Fruit fly (Drosophila melanogaster) whole organism, embryonic: ENCODE data around the gene Cep135.

Experiments used
- Atf3 ChIP-seq: fragments of 200-800 bp; sonication (Bioruptor generic); optimal IDR thresholded peaks from 3 replicates; lab custom pipeline; 2016; ENCODE audit warnings: missing biosample characterization, missing genetic modification characterization
- Bteb2 ChIP-seq: fragments of 200-800 bp; sonication (Bioruptor generic); optimal IDR thresholded peaks from 2 replicates; lab custom pipeline; 2016; ENCODE audit warnings: missing biosample characterization, missing genetic modification characterization
- CG11247 ChIP-seq: fragments of 200-800 bp; sonication (Bioruptor generic); IDR thresholded peaks from 2 replicates; pipeline ENCODE4 v1.3.6; 2022; ENCODE audit warnings: missing biosample characterization, missing genetic modification characterization
- CG12659 ChIP-seq: fragments of 200-800 bp; sonication (Bioruptor generic); optimal IDR thresholded peaks from 3 replicates; lab custom pipeline; 2017; ENCODE audit warnings: mild to moderate bottlenecking, missing biosample characterization, missing genetic modification reagents, missing genetic modification characterization
- CG12942 ChIP-seq: fragments of 200-800 bp; sonication (Bioruptor generic); optimal IDR thresholded peaks from 3 replicates; lab custom pipeline; 2016; ENCODE audit warnings: missing biosample characterization, missing genetic modification characterization
- CG17385 ChIP-seq: fragments of 200-800 bp; sonication (Bioruptor generic); optimal IDR thresholded peaks from 3 replicates; lab custom pipeline; 2018; ENCODE audit warnings: missing biosample characterization, mild to moderate bottlenecking, missing genetic modification characterization
- CG17912 ChIP-seq: fragments of 200-800 bp; sonication (Bioruptor generic); optimal IDR thresholded peaks from 2 replicates; lab custom pipeline; 2018; ENCODE audit warnings: missing biosample characterization, mild to moderate bottlenecking, missing genetic modification characterization
- CG1832 ChIP-seq: fragments of 200-800 bp; sonication (Bioruptor generic); optimal IDR thresholded peaks from 2 replicates; lab custom pipeline; 2017; ENCODE audit warnings: missing biosample characterization, mild to moderate bottlenecking, missing genetic modification characterization, inconsistent platforms
- CG30403 ChIP-seq: fragments of 200-800 bp; sonication (Bioruptor generic); optimal IDR thresholded peaks from 3 replicates; lab custom pipeline; 2016; ENCODE audit warnings: missing biosample characterization, missing genetic modification characterization
- CG3281 ChIP-seq: fragments of 200-800 bp; sonication (Bioruptor generic); optimal IDR thresholded peaks from 3 replicates; lab custom pipeline; 2017; ENCODE audit warnings: missing biosample characterization, mild to moderate bottlenecking, missing genetic modification characterization
- CG34376 ChIP-seq: fragments of 200-800 bp; sonication (Bioruptor generic); optimal IDR thresholded peaks from 2 replicates; lab custom pipeline; 2018; ENCODE audit warnings: missing biosample characterization, mild to moderate bottlenecking, missing genetic modification characterization
- CG4360 ChIP-seq: fragments of 200-800 bp; sonication (Bioruptor generic); IDR thresholded peaks from 2 replicates; pipeline ENCODE4 v1.3.6; 2022; ENCODE audit warnings: missing biosample characterization, missing genetic modification characterization
- CG4820 ChIP-seq: fragments of 200-800 bp; sonication (Bioruptor generic); optimal IDR thresholded peaks from 3 replicates; lab custom pipeline; 2016; ENCODE audit warnings: missing biosample characterization, missing genetic modification characterization
- CG7271 ChIP-seq: fragments of 200-800 bp; sonication (Bioruptor generic); optimal IDR thresholded peaks from 2 replicates; lab custom pipeline; 2018; ENCODE audit warnings: missing biosample characterization, mild to moderate bottlenecking, missing genetic modification characterization, moderate library complexity
- CG7928 ChIP-seq: fragments of 200-800 bp; sonication (Bioruptor generic); optimal IDR thresholded peaks from 2 replicates; lab custom pipeline; 2017; ENCODE audit warnings: missing biosample characterization, mild to moderate bottlenecking, missing genetic modification characterization
- E2f1 ChIP-seq: fragments of 200-800 bp; sonication (Bioruptor generic); IDR thresholded peaks from 2 replicates; pipeline ENCODE4 v1.3.6; 2022; ENCODE audit warnings: missing biosample characterization, missing genetic modification characterization
- Fer1 ChIP-seq: fragments of 200-800 bp; sonication (Bioruptor generic); optimal IDR thresholded peaks from 2 replicates; lab custom pipeline; 2017; ENCODE audit warnings: missing biosample characterization, mild to moderate bottlenecking, missing genetic modification characterization
- Hmr ChIP-seq: fragments of 200-800 bp; sonication (Bioruptor generic); optimal IDR thresholded peaks from 3 replicates; lab custom pipeline; 2017; ENCODE audit warnings: mild to moderate bottlenecking, missing biosample characterization, missing genetic modification reagents, missing genetic modification characterization
- Hr3 ChIP-seq: fragments of 200-800 bp; sonication (Bioruptor generic); optimal IDR thresholded peaks from 3 replicates; lab custom pipeline; 2016; ENCODE audit warnings: missing biosample characterization, missing genetic modification characterization
- Hr51 ChIP-seq, 2 experiments: fragments of 200-800 bp; sonication (Bioruptor generic); optimal IDR thresholded peaks; 2 replicates in 1 of 2; 3 replicates in 1 of 2; lab custom pipeline; 2016 to 2018; ENCODE audit warnings: missing biosample characterization in 2 of 2, missing genetic modification characterization in 2 of 2, mild to moderate bottlenecking in 1 of 2, moderate library complexity in 1 of 2
- Jarid2 ChIP-seq: fragments of 200-800 bp; sonication (Bioruptor generic); optimal IDR thresholded peaks from 3 replicates; lab custom pipeline; 2017; ENCODE audit warnings: mild to moderate bottlenecking, missing biosample characterization, missing genetic modification reagents, missing genetic modification characterization
- Mad ChIP-seq: fragments of 200-800 bp; sonication (Bioruptor generic); optimal IDR thresholded peaks from 2 replicates; lab custom pipeline; 2016; ENCODE audit warnings: missing biosample characterization, missing genetic modification characterization
- NFAT ChIP-seq: fragments of 200-800 bp; sonication (Bioruptor generic); IDR thresholded peaks from 2 replicates; pipeline ENCODE4 v1.3.6; 2022; ENCODE audit warnings: missing biosample characterization, missing genetic modification characterization
- Nf-YC ChIP-seq: fragments of 200-800 bp; optimal IDR thresholded peaks from 3 replicates; lab custom pipeline; 2019; ENCODE audit warnings: missing biosample characterization, mild to moderate bottlenecking, missing genetic modification characterization, moderate library complexity
- Oaz ChIP-seq: fragments of 200-800 bp; sonication (Bioruptor generic); IDR thresholded peaks from 2 replicates; pipeline ENCODE4 v1.3.6; 2022; ENCODE audit warnings: missing biosample characterization, missing genetic modification characterization
- Pdp1 ChIP-seq, 2 experiments: fragments of 200-800 bp; sonication (Bioruptor generic); optimal IDR thresholded peaks; 3 replicates each; lab custom pipeline; 2016; ENCODE audit warnings: missing biosample characterization in 2 of 2, missing genetic modification characterization in 2 of 2, mild to moderate bottlenecking in 1 of 2, moderate library complexity in 1 of 2
- Six4 ChIP-seq: fragments of 200-800 bp; sonication (Bioruptor generic); optimal IDR thresholded peaks from 2 replicates; lab custom pipeline; 2016; ENCODE audit warnings: missing biosample characterization, missing genetic modification characterization
- Xbp1 ChIP-seq: fragments of 200-800 bp; sonication (Bioruptor generic); optimal IDR thresholded peaks from 3 replicates; lab custom pipeline; 2016; ENCODE audit warnings: missing biosample characterization, mild to moderate bottlenecking, missing genetic modification characterization
- YL-1 ChIP-seq: fragments of 200-800 bp; sonication (Bioruptor generic); optimal IDR thresholded peaks from 3 replicates; lab custom pipeline; 2017; ENCODE audit warnings: missing biosample characterization, mild to moderate bottlenecking, missing genetic modification characterization
- bab2 ChIP-seq: fragments of 200-800 bp; sonication (Bioruptor generic); optimal IDR thresholded peaks from 2 replicates; lab custom pipeline; 2016; ENCODE audit warnings: missing biosample characterization, missing genetic modification characterization
- bcd ChIP-seq: fragments of 200-800 bp; sonication (Bioruptor generic); optimal IDR thresholded peaks from 2 replicates; lab custom pipeline; 2017; ENCODE audit warnings: missing biosample characterization, mild to moderate bottlenecking, missing genetic modification characterization
- cad ChIP-seq: fragments of >200 bp; optimal IDR thresholded peaks from 2 replicates; lab custom pipeline; 2017; ENCODE audit warnings: missing biosample characterization, missing genetic modification characterization
- cato ChIP-seq: fragments of 200-800 bp; sonication (Bioruptor generic); optimal IDR thresholded peaks from 2 replicates; lab custom pipeline; 2016; ENCODE audit warnings: missing biosample characterization, missing genetic modification characterization, borderline replicate concordance
- croc ChIP-seq: fragments of 200-800 bp; sonication (Bioruptor generic); conservative IDR thresholded peaks from 3 replicates; pipeline ENCODE4 v1.3.6; 2022; ENCODE audit warnings: missing biosample characterization, missing genetic modification characterization
- dati ChIP-seq: fragments of 200-800 bp; sonication (Bioruptor generic); IDR thresholded peaks from 2 replicates; pipeline ENCODE4 v1.3.6; 2022; ENCODE audit warnings: missing biosample characterization, missing genetic modification characterization
- dimm ChIP-seq: fragments of 200-800 bp; sonication (Bioruptor generic); IDR thresholded peaks from 2 replicates; pipeline ENCODE4 v1.3.6; 2022; ENCODE audit warnings: missing biosample characterization, missing genetic modification characterization
- dysf ChIP-seq: fragments of 200-800 bp; sonication (Bioruptor generic); IDR thresholded peaks from 3 replicates; pipeline ENCODE4 v1.3.6; 2022; ENCODE audit warnings: missing biosample characterization, missing genetic modification characterization
- gsb ChIP-seq: fragments of 200-800 bp; sonication (Bioruptor generic); IDR thresholded peaks from 2 replicates; pipeline ENCODE4 v1.3.6; 2022; ENCODE audit warnings: missing biosample characterization, missing genetic modification characterization
- inv ChIP-seq: fragments of 200-800 bp; sonication (Bioruptor generic); IDR thresholded peaks from 2 replicates; pipeline ENCODE4 v1.3.6; 2022; ENCODE audit warnings: missing biosample characterization, missing genetic modification characterization; ENCODE audit not compliant: partially characterized antibody
- kay ChIP-seq: fragments of 200-800 bp; sonication (Bioruptor generic); optimal IDR thresholded peaks from 2 replicates; lab custom pipeline; 2016; ENCODE audit warnings: missing biosample characterization, missing genetic modification characterization
- nau ChIP-seq: fragments of 200-800 bp; sonication (Bioruptor generic); optimal IDR thresholded peaks from 3 replicates; lab custom pipeline; 2017; ENCODE audit warnings: missing biosample characterization, mild to moderate bottlenecking, missing genetic modification characterization, missing genetic modification reagents
- nerfin-2 ChIP-seq: fragments of 200-800 bp; sonication (Bioruptor generic); IDR thresholded peaks from 2 replicates; pipeline ENCODE4 v1.3.6; 2022; ENCODE audit warnings: missing biosample characterization, missing genetic modification characterization; ENCODE audit not compliant: partially characterized antibody
- org-1 ChIP-seq: fragments of 200-800 bp; sonication (Bioruptor generic); optimal IDR thresholded peaks from 2 replicates; lab custom pipeline; 2017; ENCODE audit warnings: missing biosample characterization, missing genetic modification characterization
- peb ChIP-seq: fragments of 200-800 bp; sonication (Bioruptor generic); IDR thresholded peaks from 2 replicates; pipeline ENCODE4 v1.3.6; 2022; ENCODE audit warnings: missing biosample characterization, missing genetic modification characterization
- pnt ChIP-seq: fragments of 200-800 bp; sonication (Bioruptor generic); optimal IDR thresholded peaks from 3 replicates; lab custom pipeline; 2016; ENCODE audit warnings: missing biosample characterization, missing genetic modification characterization
- prd ChIP-seq, 3 experiments: fragments of >200 bp in 2 of 3; fragments of 200-800 bp in 1 of 3; sonication (Bioruptor generic) in 1 of 3; optimal IDR thresholded peaks in 2 of 3; IDR thresholded peaks in 1 of 3; 2 replicates in 2 of 3; 3 replicates in 1 of 3; pipeline versions ENCODE4 v1.3.6 to Lab custom; 2017 to 2022; ENCODE audit warnings: missing biosample characterization in 1 of 3, missing genetic modification characterization in 1 of 3
- schlank ChIP-seq: fragments of 200-800 bp; sonication (Bioruptor generic); optimal IDR thresholded peaks from 2 replicates; lab custom pipeline; 2018; ENCODE audit warnings: missing biosample characterization, mild to moderate bottlenecking, missing genetic modification characterization
- sob ChIP-seq: fragments of 200-800 bp; sonication (Bioruptor generic); IDR thresholded peaks from 2 replicates; pipeline ENCODE4 v1.3.6; 2022; ENCODE audit warnings: missing biosample characterization, missing genetic modification characterization
- unc-4 ChIP-seq: fragments of 200-800 bp; sonication (Bioruptor generic); IDR thresholded peaks from 2 replicates; pipeline ENCODE4 v1.3.6; 2022; ENCODE audit warnings: missing biosample characterization, missing genetic modification characterization; ENCODE audit not compliant: partially characterized antibody

The Cep135 gene

dm6 chr3L:15143638-15144600 lies 27.4 kb downstream of the Cep135 start, which contains the start of the genes CG32147 and Pex3 (continued):
- no peak for TF ChIP-seq CG30403 (GFP tag; lab: Kevin White, UChicago)
- TF ChIP-seq CG7271 (tag; lab: Kevin White, UChicago): no peak
- no peak for TF ChIP-seq Oaz
- TF ChIP-seq Mad (GFP tag; lab: Kevin White, UChicago): no peak
- TF ChIP-seq NFAT (GFP tag; lab: Robert Waterston, UW): no peak
- TF ChIP-seq bab2: no peak
- TF ChIP-seq peb: no peak
- no peak for TF ChIP-seq CG3281 (GFP tag; lab: Kevin White, UChicago)
- no peak for TF ChIP-seq sob
- TF ChIP-seq kay (GFP tag; lab: Kevin White, UChicago): peak; percentile 70
- TF ChIP-seq croc: no peak
- no peak for TF ChIP-seq CG7928 (GFP tag; lab: Kevin White, UChicago)
- no peak for TF ChIP-seq nau (GFP tag; lab: Kevin White, UChicago)
- peak; percentile 12 for TF ChIP-seq Hmr
- no peak for TF ChIP-seq CG11247 (GFP tag; lab: Robert Waterston, UW)
- no peak for TF ChIP-seq pnt (GFP tag; lab: Kevin White, UChicago)
- peak; percentile 81 for TF ChIP-seq CG12659 (GFP tag; lab: Kevin White, UChicago)
- TF ChIP-seq CG1832 (GFP tag; lab: Kevin White, UChicago): no peak
- no peak for TF ChIP-seq cato (GFP tag; lab: Kevin White, UChicago)
- no peak for TF ChIP-seq bcd
- no peak for TF ChIP-seq Fer1 (GFP tag; lab: Kevin White, UChicago)
- no peak for TF ChIP-seq Six4 (GFP tag; lab: Kevin White, UChicago)
- TF ChIP-seq nerfin-2 (GFP tag; lab: Robert Waterston, UW): no peak
- TF ChIP-seq Nf-YC: no peak
- TF ChIP-seq CG34376: no peak
- TF ChIP-seq CG4360 (GFP tag; lab: Robert Waterston, UW): peak; percentile 77
- TF ChIP-seq cad (GFP tag; lab: Kevin White, UChicago): no peak
- TF ChIP-seq CG17912 (GFP tag; lab: Kevin White, UChicago): no peak
- peak; percentile 17 for TF ChIP-seq Xbp1 (GFP tag; lab: Kevin White, UChicago)
- no peak for TF ChIP-seq dati (GFP tag; lab: Robert Waterston, UW)
- TF ChIP-seq inv (GFP tag; lab: Robert Waterston, UW): no peak
- TF ChIP-seq Jarid2 (GFP tag; lab: Kevin White, UChicago): no peak
- peak; percentile 85 for TF ChIP-seq YL-1 (GFP tag; lab: Kevin White, UChicago)
- no peak for TF ChIP-seq Bteb2 (GFP tag; lab: Kevin White, UChicago)
- no peak for TF ChIP-seq unc-4
- TF ChIP-seq gsb (GFP tag; lab: Robert Waterston, UW): no peak
- no peak for TF ChIP-seq dysf (GFP tag; lab: Robert Waterston, UW)
- no peak for TF ChIP-seq prd (optimal IDR thresholded peaks at IDR 0.05; lab: Kevin White, UChicago)
- no peak for TF ChIP-seq prd (GFP tag; IDR thresholded peaks at IDR 0.05; lab: Robert Waterston, UW)
- TF ChIP-seq Hr51 (GFP tag; optimal IDR thresholded peaks at IDR 0.05; lab: Kevin White, UChicago): no peak
- no peak for TF ChIP-seq dimm (GFP tag; lab: Robert Waterston, UW)
- no peak for TF ChIP-seq CG12942 (GFP tag; lab: Kevin White, UChicago)
- no peak for TF ChIP-seq Atf3
- TF ChIP-seq Pdp1 (GFP tag; optimal IDR thresholded peaks at IDR 0.05; lab: Kevin White, UChicago): no peak
- TF ChIP-seq E2f1 (GFP tag; lab: Robert Waterston, UW): no peak
- no peak for TF ChIP-seq CG4820
- no peak for TF ChIP-seq schlank (tag; lab: Kevin White, UChicago)
- no peak for TF ChIP-seq org-1 (GFP tag; lab: Kevin White, UChicago)
- TF ChIP-seq Hr3 (GFP tag; lab: Kevin White, UChicago): no peak
- peak; percentile 97 for TF ChIP-seq CG17385 (GFP tag; lab: Kevin White, UChicago)
